Fruit fly (Drosophila melanogaster) whole organism, wandering third instar larva: ENCODE measurements around the gene CG4199.

ENCODE experiments used
- Abd-B ChIP-seq: fragments of >200 bp; optimal IDR thresholded peaks from 2 replicates; lab custom pipeline; 2017; ENCODE audit warnings: missing biosample characterization, missing genetic modification characterization
- CG9705 ChIP-seq: fragments of 200-800 bp; sonication (Bioruptor generic); optimal IDR thresholded peaks from 2 replicates; lab custom pipeline; 2018; ENCODE audit warnings: missing biosample characterization, mild to moderate bottlenecking, missing genetic modification characterization
- Dfd ChIP-seq: fragments of >200 bp; optimal IDR thresholded peaks from 2 replicates; lab custom pipeline; 2017; ENCODE audit warnings: missing biosample characterization, missing genetic modification characterization
- Dif ChIP-seq: fragments of 200-275, 200-300 bp; sonication (Bioruptor generic); optimal IDR thresholded peaks from 2 replicates; lab custom pipeline; 2018; ENCODE audit warnings: missing biosample characterization, missing genetic modification characterization; ENCODE audit not compliant: partially characterized antibody
- GATAd ChIP-seq: sonication (Bioruptor generic); optimal IDR thresholded peaks from 2 replicates; lab custom pipeline; 2016; ENCODE audit warnings: missing biosample characterization, missing genetic modification characterization
- Hr78 ChIP-seq: fragments of >200 bp; optimal IDR thresholded peaks from 2 replicates; lab custom pipeline; 2017; ENCODE audit warnings: missing biosample characterization, missing genetic modification characterization
- Hr83 ChIP-seq: fragments of 200-300 bp; sonication (Bioruptor generic); optimal IDR thresholded peaks from 2 replicates; lab custom pipeline; 2016; ENCODE audit warnings: missing biosample characterization, mild to moderate bottlenecking, missing genetic modification characterization, moderate library complexity; ENCODE audit not compliant: poor library complexity, severe bottlenecking
- Myc ChIP-seq: fragments of >200 bp; optimal IDR thresholded peaks from 2 replicates; lab custom pipeline; 2017
- OdsH ChIP-seq: fragments of 200-800 bp; sonication (Bioruptor generic); optimal IDR thresholded peaks from 2 replicates; lab custom pipeline; 2016; ENCODE audit warnings: missing biosample characterization, mild to moderate bottlenecking, missing genetic modification characterization
- Sp1 ChIP-seq: fragments of 200-800 bp; sonication (Bioruptor generic); optimal IDR thresholded peaks from 3 replicates; lab custom pipeline; 2019; ENCODE audit warnings: missing biosample characterization, mild to moderate bottlenecking, missing genetic modification characterization, moderate library complexity
- brk ChIP-seq: fragments of 200-800 bp; sonication (Bioruptor generic); optimal IDR thresholded peaks from 2 replicates; lab custom pipeline; 2016; ENCODE audit warnings: missing biosample characterization, mild to moderate bottlenecking, missing genetic modification characterization
- dl ChIP-seq, 2 experiments: fragments of 175-275, 200-275 bp in 1 of 2; fragments of 200-275 bp in 1 of 2; sonication (Bioruptor generic); optimal IDR thresholded peaks; lab custom pipeline; 2018; ENCODE audit warnings: mild to moderate bottlenecking in 2 of 2, missing biosample characterization in 2 of 2, missing genetic modification characterization in 2 of 2, moderate library complexity in 2 of 2; ENCODE audit not compliant: partially characterized antibody in 2 of 2, insufficient read depth in 1 of 2
- dmrt93B ChIP-seq: fragments of 200-800 bp; sonication (Bioruptor generic); optimal IDR thresholded peaks from 2 replicates; lab custom pipeline; 2018; ENCODE audit warnings: missing biosample characterization, mild to moderate bottlenecking, missing genetic modification characterization
- dsf ChIP-seq: sonication (Bioruptor generic); optimal IDR thresholded peaks from 2 replicates; lab custom pipeline; 2016; ENCODE audit warnings: missing biosample characterization, missing genetic modification characterization, borderline replicate concordance
- fru ChIP-seq: fragments of 200-800 bp; sonication (Bioruptor generic); optimal IDR thresholded peaks from 3 replicates; lab custom pipeline; 2016; ENCODE audit warnings: missing biosample characterization, mild to moderate bottlenecking, missing genetic modification characterization
- jim ChIP-seq: fragments of 175-275, 200-325 bp; sonication (Bioruptor generic); optimal IDR thresholded peaks from 2 replicates; lab custom pipeline; 2016; ENCODE audit warnings: missing biosample characterization, mild to moderate bottlenecking, missing genetic modification characterization
- pan ChIP-seq: fragments of >200 bp; optimal IDR thresholded peaks from 2 replicates; lab custom pipeline; 2017
- rgr ChIP-seq: fragments of 200-800 bp; sonication (Bioruptor generic); optimal IDR thresholded peaks from 3 replicates; lab custom pipeline; 2016; ENCODE audit warnings: missing biosample characterization, mild to moderate bottlenecking, missing genetic modification characterization
- usp ChIP-seq: fragments of >200 bp; optimal IDR thresholded peaks from 2 replicates; lab custom pipeline; 2017; ENCODE audit warnings: missing biosample characterization, missing genetic modification characterization
- woc ChIP-seq: sonication (Bioruptor generic); optimal IDR thresholded peaks from 2 replicates; lab custom pipeline; 2016; ENCODE audit warnings: missing biosample characterization, mild to moderate bottlenecking, missing genetic modification characterization

CG4199 gene

DNA sequence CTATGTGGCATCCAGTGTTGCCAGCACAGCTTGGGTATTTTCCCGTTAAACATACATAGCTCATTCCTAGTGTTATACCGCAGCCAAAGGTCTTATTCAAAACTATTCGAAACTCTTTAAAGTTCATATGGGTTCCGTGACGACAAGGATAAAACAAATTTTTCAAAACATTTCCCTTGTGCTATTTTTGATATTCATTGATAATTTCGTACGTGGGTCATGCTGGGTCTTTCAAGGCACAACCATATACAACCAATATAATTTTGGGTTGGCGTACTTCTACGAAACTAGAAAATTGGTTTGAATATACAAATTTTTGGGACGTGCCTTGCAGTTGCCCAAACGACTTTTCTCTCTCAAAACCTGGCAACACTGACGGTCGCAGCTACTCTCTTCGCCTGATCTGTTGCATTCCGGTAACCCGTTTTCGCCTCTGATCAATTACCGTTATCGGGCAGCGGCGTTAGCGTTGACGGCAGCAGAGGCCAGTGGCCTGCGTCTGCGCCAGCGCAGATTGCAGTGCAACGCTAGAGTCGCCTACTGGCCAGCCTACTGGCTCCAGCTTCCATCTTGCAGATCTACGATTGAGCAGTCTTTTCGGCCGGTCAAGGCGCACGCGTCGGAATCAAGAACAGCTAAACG, 41.0 kb downstream of the CG4199 start:
- no peak for TF ChIP-seq woc (GFP tag; lab: Kevin White, UChicago)
- TF ChIP-seq Hr78 (GFP tag; lab: Kevin White, UChicago), result no peak
- TF ChIP-seq usp, result no peak
- no peak for TF ChIP-seq Myc
- no peak for TF ChIP-seq GATAd (GFP tag; lab: Kevin White, UChicago)
- TF ChIP-seq jim (GFP tag; lab: Kevin White, UChicago), result no peak

DNA sequence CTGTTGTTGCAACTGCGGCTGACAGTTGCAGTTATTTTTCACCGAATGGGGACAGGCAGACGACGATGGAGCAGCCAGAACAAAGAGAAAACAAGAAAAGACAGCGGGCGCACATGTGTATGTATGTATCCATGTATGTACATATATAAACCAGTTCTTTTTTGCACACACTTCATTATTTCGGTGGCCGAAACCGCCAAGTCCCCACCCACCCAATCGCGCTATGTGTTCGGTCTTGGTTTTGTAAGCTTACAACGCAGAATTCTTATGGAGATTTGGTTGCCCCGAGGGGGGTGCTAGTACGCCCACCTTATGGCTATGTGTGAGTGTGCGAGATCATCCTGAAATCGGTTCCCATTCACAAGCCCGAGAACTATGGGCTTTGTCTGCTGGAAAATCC, 42.0 kb downstream of the CG4199 start:
- TF ChIP-seq Dif (no peak), OdsH (GFP tag; lab: Kevin White, UChicago) (no peak), usp (no peak), pan (lab: Kevin White, UChicago) (no peak), Hr83 (GFP tag; lab: Kevin White, UChicago) (no peak), Myc (no peak), dmrt93B (GFP tag; lab: Kevin White, UChicago) (no peak), brk (no peak), Dfd (GFP tag; lab: Kevin White, UChicago) (no peak), dsf (GFP tag; lab: Kevin White, UChicago) (no peak), fru (GFP tag; lab: Kevin White, UChicago) (no peak), dl (GFP tag; optimal IDR thresholded peaks at IDR 0.05; lab: Kevin White, UChicago; ENCODE audit: insufficient read depth in 1 of 2, partially characterized antibody in 2 of 2) (no peak)

- TF ChIP-seq CG9705 (no peak), Abd-B (no peak), Sp1 (no peak), rgr (GFP tag; lab: Kevin White, UChicago) (no peak)
Measured at dm6 chrX:2024819-2025218, 48.5 kb downstream of the CG4199 start.
